Worm (Caenorhabditis elegans): ENCODE measurements around the gene dab-1.

Gene dab-1

ce11 chrII:8263562-8263961 lies 41.4 kb downstream of the dab-1 start (continued):
- no peak for TF ChIP-seq F10B5.3 (tag; optimal IDR thresholded peaks at IDR 0.05)
- TF ChIP-seq lin-29 (GFP tag; IDR thresholded peaks at IDR 0.05), result no peak
- TF ChIP-seq T20F7.1 (GFP tag; optimal IDR thresholded peaks at IDR 0.05), result no peak
- no peak for TF ChIP-seq hmg-1.1 (GFP tag; IDR thresholded peaks at IDR 0.05)
- no peak for TF ChIP-seq daf-12 (tag; optimal IDR thresholded peaks at IDR 0.05)
- TF ChIP-seq ztf-11 (tag; optimal IDR thresholded peaks at IDR 0.05), result no peak
- peak; percentile 71 for TF ChIP-seq dmd-6 (GFP tag; IDR thresholded peaks at IDR 0.05)
- no peak for TF ChIP-seq spr-3 (GFP tag; optimal IDR thresholded peaks at IDR 0.05)
- no peak for TF ChIP-seq Y5F2A.4 (GFP tag; optimal IDR thresholded peaks at IDR 0.05)
- no peak for TF ChIP-seq mes-2 (tag; optimal IDR thresholded peaks at IDR 0.05; ENCODE audit: poor library complexity, severe bottlenecking)
- TF ChIP-seq daf-8 (GFP tag; IDR thresholded peaks at IDR 0.05), result no peak
- no peak for TF ChIP-seq vab-7 (GFP tag; IDR thresholded peaks at IDR 0.05)
- peak; percentile 65 for TF ChIP-seq nhr-28 (tag; optimal IDR thresholded peaks at IDR 0.05)
- no peak for TF ChIP-seq zfp-3 (GFP tag; conservative IDR thresholded peaks at IDR 0.05)
- TF ChIP-seq nhr-25 (tag; optimal IDR thresholded peaks at IDR 0.05; ENCODE audit: borderline replicate concordance, insufficient read depth), result peak; percentile 20
- no peak for TF ChIP-seq unc-39 (tag; optimal IDR thresholded peaks at IDR 0.05)
- no peak for TF ChIP-seq zip-11 (GFP tag; IDR thresholded peaks at IDR 0.05)
- no peak for TF ChIP-seq ceh-44 (GFP tag; IDR thresholded peaks at IDR 0.05)
- no peak for TF ChIP-seq Y105C5A.15 (GFP tag; IDR thresholded peaks at IDR 0.05)
- TF ChIP-seq attf-4 (tag; optimal IDR thresholded peaks at IDR 0.05), result no peak
- no peak for TF ChIP-seq ceh-62 (tag; optimal IDR thresholded peaks at IDR 0.05)
- no peak for TF ChIP-seq gei-8 (GFP tag; optimal IDR thresholded peaks at IDR 0.05)
- TF ChIP-seq lin-15B (tag; optimal IDR thresholded peaks at IDR 0.05), result no peak
- no peak for TF ChIP-seq fkh-10 (GFP tag; optimal IDR thresholded peaks at IDR 0.05)
- TF ChIP-seq egl-43 (GFP tag; IDR thresholded peaks at IDR 0.05), result no peak
- TF ChIP-seq zag-1 (tag; optimal IDR thresholded peaks at IDR 0.05), result no peak
- no peak for TF ChIP-seq mdt-29 (GFP tag; IDR thresholded peaks at IDR 0.05)
- no peak for TF ChIP-seq aly-2 (tag; optimal IDR thresholded peaks at IDR 0.05)
- TF ChIP-seq ceh-32 (tag; optimal IDR thresholded peaks at IDR 0.05; ENCODE audit: poor library complexity), result no peak
- no peak for TF ChIP-seq sdz-12 (GFP tag; optimal IDR thresholded peaks at IDR 0.05)
- TF ChIP-seq nhr-42 (GFP tag; IDR thresholded peaks at IDR 0.05), result no peak

- TF ChIP-seq nhr-10 (tag; optimal IDR thresholded peaks at IDR 0.05) (no peak), hlh-11 (tag; optimal IDR thresholded peaks at IDR 0.05) (peak; percentile 21), tra-1 (GFP tag; IDR thresholded peaks at IDR 0.05) (0 out of 2 replicates have a peak, but pooled peaks have one; percentile 16), ceh-32 (tag; optimal IDR thresholded peaks at IDR 0.05; ENCODE audit: poor library complexity) (no peak), F10B5.3 (tag; optimal IDR thresholded peaks at IDR 0.05) (no peak), T20F7.1 (GFP tag; optimal IDR thresholded peaks at IDR 0.05) (no peak), mxl-3 (GFP tag; optimal IDR thresholded peaks at IDR 0.05) (peak; percentile 50), snpc-4 (tag; optimal IDR thresholded peaks at IDR 0.05) (no peak), mdt-29 (GFP tag; IDR thresholded peaks at IDR 0.05) (no peak), nhr-28 (tag; optimal IDR thresholded peaks at IDR 0.05) (peak; percentile 2), lin-29 (GFP tag; IDR thresholded peaks at IDR 0.05) (no peak), mdl-1 (tag; optimal IDR thresholded peaks at IDR 0.05) (peak in 1 of 2 experiments; percentile 21), dmd-6 (GFP tag; IDR thresholded peaks at IDR 0.05) (peak; percentile 35; the same call in 1 of the 2 replicates), nhr-42 (GFP tag; IDR thresholded peaks at IDR 0.05) (no peak), unc-39 (tag; optimal IDR thresholded peaks at IDR 0.05) (no peak)
Observed at ce11 chrII:8264619-8265018, 42.4 kb downstream of the dab-1 start, which contains the start of gene srdh-1. Gene srdh-1, plus strand, starts transcription at chrII:8264661.

ce11 chrII:8266559-8266958 lies 44.4 kb downstream of the dab-1 start:
- TF ChIP-seq nhr-41 (GFP tag; IDR thresholded peaks at IDR 0.05), result peak; percentile 87; the same call in 1 of the 2 replicates
- TF ChIP-seq madf-9 (GFP tag; conservative IDR thresholded peaks at IDR 0.05), result no peak
- peak; percentile 35 for TF ChIP-seq hlh-11 (tag; optimal IDR thresholded peaks at IDR 0.05)
- no peak for TF ChIP-seq dve-1 (tag; optimal IDR thresholded peaks at IDR 0.05; ENCODE audit: insufficient read depth)
- TF ChIP-seq mxl-3 (GFP tag; optimal IDR thresholded peaks at IDR 0.05), result peak; percentile 38
- TF ChIP-seq vab-7 (GFP tag; IDR thresholded peaks at IDR 0.05), result no peak
- TF ChIP-seq lin-1 (GFP tag; IDR thresholded peaks at IDR 0.05), result peak; percentile 18; the same call in 1 of the 2 replicates
- peak; percentile 56 for TF ChIP-seq nhr-28 (tag; optimal IDR thresholded peaks at IDR 0.05)
- no peak for TF ChIP-seq dpl-1 (GFP tag; optimal IDR thresholded peaks at IDR 0.05)
- TF ChIP-seq lin-39 (tag; optimal IDR thresholded peaks at IDR 0.05), result no peak
- no peak for TF ChIP-seq dmd-8 (GFP tag; IDR thresholded peaks at IDR 0.05)
- TF ChIP-seq dmd-6 (GFP tag; IDR thresholded peaks at IDR 0.05), result peak; percentile 79
- no peak for TF ChIP-seq fos-1 (tag; optimal IDR thresholded peaks at IDR 0.05)
- peak; percentile 89 for TF ChIP-seq pqm-1 (tag; optimal IDR thresholded peaks at IDR 0.05)

Data from whole organism, L4 larva.